Worm (Caenorhabditis elegans): ENCODE results near the gene Y49E10.16.

ce11 chrIII:12425846-12426405 lies 4.4 kb upstream of the Y49E10.16 start:
- TF ChIP-seq ref-1 (GFP tag; conservative IDR thresholded peaks at IDR 0.05) (no peak), ztf-29 (GFP tag; IDR thresholded peaks at IDR 0.05) (no peak), klf-2 (GFP tag; conservative IDR thresholded peaks at IDR 0.05) (no peak), med-1 (GFP tag; optimal IDR thresholded peaks at IDR 0.05; ENCODE audit: insufficient read depth) (no peak), cog-1 (tag; optimal IDR thresholded peaks at IDR 0.05) (no peak)

All from whole organism, midembryonic.